Worm (Caenorhabditis elegans): ENCODE data around the gene odr-3.

ce11 chrV:13274615-13275014 is 25.3 kb upstream of the odr-3 start:
- TF ChIP-seq ZK546.5 (tag; optimal IDR thresholded peaks at IDR 0.05): no peak
- TF ChIP-seq unc-62 (GFP tag; optimal IDR thresholded peaks at IDR 0.05): no peak
- no peak for TF ChIP-seq elt-3 (tag; optimal IDR thresholded peaks at IDR 0.05)
- no peak for TF ChIP-seq ztf-4 (tag; optimal IDR thresholded peaks at IDR 0.05)
- no peak for TF ChIP-seq sea-2 (GFP tag; optimal IDR thresholded peaks at IDR 0.05)
- no peak for TF ChIP-seq jun-1 (tag; optimal IDR thresholded peaks at IDR 0.05)
- no peak for TF ChIP-seq nfya-1 (tag; optimal IDR thresholded peaks at IDR 0.05; ENCODE audit: insufficient read depth)
- TF ChIP-seq lin-15B (tag; optimal IDR thresholded peaks at IDR 0.05): no peak
- TF ChIP-seq fkh-10 (GFP tag; optimal IDR thresholded peaks at IDR 0.05): no peak
- no peak for TF ChIP-seq nhr-12 (tag; optimal IDR thresholded peaks at IDR 0.05)
- no peak for TF ChIP-seq ztf-11 (tag; optimal IDR thresholded peaks at IDR 0.05)

All from whole organism, L3 larva.